Fruit fly (Drosophila melanogaster) S2 (cell line): Measurements from ENCODE around the gene CG43999.
A peak's percentile ranks its signal among the peaks of the same experiment; 100 is the strongest.

Experiments used
- CG8478 ChIP-seq: fragments of >200 bp; optimal IDR thresholded peaks from 2 replicates; lab custom pipeline; 2018
- CTCF ChIP-seq, 2 experiments: fragments of >200 bp; optimal IDR thresholded peaks; 2 replicates each; lab custom pipeline; 2018

CG43999 gene

DNA sequence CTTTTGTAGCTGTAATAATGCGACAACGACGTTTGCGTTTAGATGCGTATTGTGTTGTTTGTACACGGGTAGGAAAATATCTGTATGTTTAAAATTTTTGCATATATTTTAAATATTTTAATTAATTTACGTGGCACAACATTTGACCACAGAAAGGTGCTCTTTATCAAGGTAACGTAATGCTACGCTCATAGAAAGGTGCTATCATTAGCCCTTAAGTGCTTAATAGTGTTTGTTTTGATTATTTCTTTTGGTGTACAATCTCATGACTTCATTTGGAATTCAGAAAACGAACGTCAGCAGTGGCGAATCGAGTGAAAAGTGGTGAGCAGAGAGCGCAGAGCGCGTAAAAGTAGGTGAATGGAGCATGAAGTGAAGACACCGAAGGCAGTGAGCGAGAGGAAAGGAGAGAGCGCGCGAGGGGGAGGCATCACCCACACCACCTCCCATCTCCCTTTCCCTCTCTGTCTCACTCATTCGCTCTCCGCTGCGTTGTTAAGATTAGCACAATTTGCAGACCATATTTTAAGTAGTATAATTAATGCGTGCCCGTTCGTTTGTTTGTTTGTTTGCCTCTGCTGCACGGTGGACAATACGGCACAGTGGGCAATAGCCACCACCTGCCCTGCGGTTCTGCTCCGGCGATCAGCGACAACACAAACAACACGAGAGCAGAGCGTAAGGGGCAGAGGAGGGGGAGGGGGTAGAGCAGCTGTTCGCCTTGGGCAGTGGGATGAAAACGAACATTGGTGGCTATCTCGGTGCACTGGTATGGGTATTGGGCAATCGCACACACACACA lies 6.9 kb downstream of the CG43999 start:
- TF ChIP-seq CG8478 (lab: Kevin White, UChicago) (no peak), CTCF (optimal IDR thresholded peaks at IDR 0.05; lab: Kevin White, UChicago) (no peak)

DNA sequence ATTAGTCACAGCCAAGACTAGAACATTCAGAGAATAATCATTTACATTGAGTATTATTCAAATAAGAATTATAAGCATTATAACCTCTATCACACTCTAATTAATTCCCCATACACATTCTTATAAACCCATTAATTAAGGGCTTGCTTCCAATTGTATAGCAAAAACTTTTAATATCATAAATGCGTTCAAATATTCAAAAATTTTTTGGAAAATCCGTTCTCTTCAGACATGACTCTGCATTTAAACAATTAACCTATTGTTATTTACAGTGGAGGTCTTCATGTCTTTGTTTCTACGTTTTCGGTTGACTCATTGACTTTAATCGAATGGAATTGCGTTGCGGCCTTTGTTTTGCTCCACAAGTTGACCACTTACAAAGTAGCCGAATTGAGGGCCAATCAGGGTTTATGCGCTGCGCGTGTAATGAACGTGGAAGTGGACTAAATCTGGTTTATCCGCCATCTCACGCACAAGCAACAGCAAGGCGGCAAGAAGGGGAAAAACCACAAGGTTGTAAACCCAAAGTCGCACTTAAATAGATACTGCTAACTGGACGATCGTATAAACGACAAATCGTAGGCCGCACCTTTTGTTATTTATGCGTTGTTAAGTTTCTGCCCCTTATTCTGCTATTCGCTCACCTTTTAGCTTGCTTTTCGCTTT lies 7.8 kb downstream of the CG43999 start:
- TF ChIP-seq CTCF (optimal IDR thresholded peaks at IDR 0.05; lab: Kevin White, UChicago) = no peak

DNA sequence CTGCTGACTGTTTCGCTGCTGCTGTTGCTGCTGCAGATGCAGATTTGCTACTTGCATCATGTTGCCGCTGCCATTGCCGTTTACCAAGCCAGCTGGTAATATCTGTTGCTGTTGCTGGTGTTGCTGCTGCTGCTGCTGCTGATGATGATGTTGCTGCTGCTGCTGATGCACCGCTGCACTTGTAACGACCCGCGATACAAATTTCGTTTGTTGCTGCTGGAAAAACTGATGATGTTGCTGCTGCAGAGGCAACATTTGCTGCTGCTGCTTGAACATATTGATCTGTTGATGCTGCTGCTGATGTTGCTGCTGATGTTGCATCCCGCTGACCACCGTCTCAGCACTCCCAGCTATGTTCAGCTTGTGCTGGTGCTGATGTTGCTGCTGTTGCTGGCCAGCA lies 8.4 kb downstream of the CG43999 start:
- no peak for TF ChIP-seq CG8478 (lab: Kevin White, UChicago)
- no peak for TF ChIP-seq CTCF (optimal IDR thresholded peaks at IDR 0.05; lab: Kevin White, UChicago)

DNA sequence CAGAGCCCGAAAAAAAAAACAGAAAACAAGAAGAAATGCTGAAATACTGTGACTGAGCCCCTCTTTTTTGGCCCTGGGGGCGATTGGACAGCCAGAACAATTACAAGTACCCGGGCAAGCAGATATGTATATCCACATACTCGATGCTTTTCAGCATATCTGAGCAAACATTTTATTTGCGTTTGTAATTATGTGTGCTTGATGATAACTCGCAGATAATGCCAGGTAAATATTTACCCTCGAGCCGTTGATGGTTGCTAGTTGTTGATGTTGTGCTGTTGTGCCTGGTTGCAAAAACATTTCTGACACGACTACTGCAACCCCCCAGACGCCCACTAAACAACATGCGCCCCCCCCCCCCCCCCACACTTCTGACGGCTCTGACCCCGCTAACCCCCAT lies 9.4 kb downstream of the CG43999 start:
- TF ChIP-seq CTCF (optimal IDR thresholded peaks at IDR 0.05; lab: Kevin White, UChicago) (no peak), CG8478 (lab: Kevin White, UChicago) (no peak)

DNA sequence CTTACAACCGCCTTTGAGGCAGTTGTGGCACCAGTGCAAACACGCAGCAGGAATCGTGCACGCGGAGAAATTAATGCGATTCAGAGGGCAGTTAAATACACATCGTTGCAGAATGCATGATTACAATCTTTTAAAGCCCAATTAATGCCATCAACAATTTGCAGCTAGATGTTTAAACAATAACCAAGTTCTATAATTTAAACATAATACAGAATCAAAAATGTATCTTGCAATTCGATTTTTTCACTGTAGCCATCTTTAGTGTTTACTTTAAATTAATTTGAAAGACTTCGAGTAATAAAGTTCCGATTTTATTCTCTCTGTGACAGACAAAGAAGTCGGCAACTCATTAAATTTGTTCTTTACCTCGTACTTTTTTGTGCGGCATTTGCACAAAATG lies 12.8 kb downstream of the CG43999 start:
- no peak for TF ChIP-seq CTCF (optimal IDR thresholded peaks at IDR 0.05; lab: Kevin White, UChicago)
- no peak for TF ChIP-seq CG8478 (lab: Kevin White, UChicago)

DNA sequence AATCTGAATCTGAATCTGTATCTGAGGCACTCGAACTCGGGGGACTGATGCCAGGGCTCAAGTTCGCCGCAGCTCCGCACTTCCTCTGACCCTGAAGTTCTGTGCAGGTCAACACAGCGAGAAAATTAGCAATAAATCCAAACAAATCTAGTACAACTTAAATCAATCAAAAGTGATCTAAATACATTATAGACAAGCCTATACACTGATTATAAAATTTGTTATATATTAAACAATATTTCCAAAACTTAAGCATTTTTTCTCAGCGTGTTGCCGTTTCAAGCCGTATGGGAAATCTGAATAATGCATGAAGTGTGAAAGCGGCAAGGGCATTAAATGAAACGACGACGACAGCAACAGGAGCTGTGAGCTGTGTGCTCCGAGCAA lies 13.8 kb downstream of the CG43999 start:
- TF ChIP-seq CG8478 (lab: Kevin White, UChicago) = no peak
- TF ChIP-seq CTCF (optimal IDR thresholded peaks at IDR 0.05; lab: Kevin White, UChicago) = no peak

DNA sequence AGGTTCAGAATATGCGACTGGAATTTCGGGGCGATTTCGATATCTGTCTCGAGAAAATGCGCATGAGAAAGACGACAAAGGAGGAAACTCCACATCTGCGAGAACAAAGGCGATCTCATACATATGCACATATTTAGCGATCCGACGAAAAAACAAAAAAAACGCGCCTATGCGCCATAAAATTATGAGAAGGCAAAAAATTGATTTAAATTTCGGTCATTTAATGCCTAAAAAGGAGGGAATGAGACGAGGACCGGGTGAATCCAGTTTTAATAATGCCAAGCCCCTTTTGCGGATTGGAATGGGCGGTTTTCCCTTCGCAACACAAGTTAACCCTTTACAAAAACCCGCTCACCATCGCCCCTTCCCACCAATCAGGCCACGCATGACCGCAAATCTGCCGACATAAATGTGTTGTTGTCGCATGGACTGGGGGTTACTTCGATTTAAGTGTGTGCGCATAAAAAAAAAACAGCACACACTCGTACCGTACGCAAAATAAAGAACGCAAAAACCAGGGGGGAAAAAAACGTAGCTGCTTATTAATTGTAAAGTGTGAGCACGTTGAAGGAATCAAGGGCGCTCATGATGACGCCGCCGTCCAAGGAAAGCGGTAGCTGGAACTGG lies 14.3 kb downstream of the CG43999 start:
- TF ChIP-seq CG8478 (lab: Kevin White, UChicago) (no peak), CTCF (optimal IDR thresholded peaks at IDR 0.05; lab: Kevin White, UChicago) (no peak)

DNA sequence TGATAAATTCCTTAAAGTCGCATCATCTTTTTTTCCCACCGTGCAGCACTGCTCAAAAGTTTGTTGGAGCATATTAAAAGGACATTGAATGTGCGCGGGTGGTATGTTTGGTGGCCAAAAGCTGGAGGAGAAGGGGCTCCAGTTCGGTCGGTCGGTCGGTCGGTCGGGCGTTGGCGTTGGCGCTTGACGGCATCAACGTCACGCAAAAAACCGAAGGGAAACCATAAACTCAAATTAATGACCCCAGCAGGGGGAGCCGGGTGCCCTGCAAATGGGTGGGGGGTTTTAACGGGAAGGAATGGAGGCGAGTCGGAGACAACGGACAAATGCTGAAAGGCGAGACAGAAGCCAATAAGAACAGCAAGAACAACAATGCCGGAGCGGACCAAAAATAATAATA lies 16.5 kb downstream of the CG43999 start:
- no peak for TF ChIP-seq CTCF (optimal IDR thresholded peaks at IDR 0.05; lab: Kevin White, UChicago)
- no peak for TF ChIP-seq CG8478 (lab: Kevin White, UChicago)

DNA sequence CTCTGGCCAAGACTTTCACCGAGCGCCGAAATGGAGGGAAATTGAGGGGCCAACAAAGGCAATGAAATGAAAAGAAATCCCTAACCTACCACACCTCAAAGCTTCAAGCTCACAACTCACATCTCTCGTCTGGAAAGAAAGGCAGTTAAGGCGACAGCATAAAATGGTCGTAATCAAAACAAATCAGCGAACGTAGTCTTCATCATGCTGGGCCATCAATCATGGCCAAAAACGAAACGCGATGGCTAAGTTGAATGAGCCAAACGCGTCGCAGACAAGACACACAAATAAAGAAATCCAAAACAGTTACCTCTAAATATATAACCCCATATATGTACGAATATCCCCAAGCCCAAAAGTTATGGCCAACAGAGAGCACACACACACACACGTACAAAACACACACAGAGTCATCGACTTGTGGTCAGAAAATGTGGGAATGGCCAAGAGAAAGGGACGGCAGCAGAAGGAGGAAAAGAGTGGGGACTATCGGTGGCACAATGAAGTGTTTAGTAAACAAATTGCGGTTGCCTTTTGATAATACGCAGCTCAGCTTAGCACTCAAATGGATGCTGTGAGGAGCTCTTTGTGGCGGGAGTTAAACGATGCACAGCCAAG lies 17.6 kb downstream of the CG43999 start:
- TF ChIP-seq CTCF (optimal IDR thresholded peaks at IDR 0.05; lab: Kevin White, UChicago) = no peak
- no peak for TF ChIP-seq CG8478 (lab: Kevin White, UChicago)

DNA sequence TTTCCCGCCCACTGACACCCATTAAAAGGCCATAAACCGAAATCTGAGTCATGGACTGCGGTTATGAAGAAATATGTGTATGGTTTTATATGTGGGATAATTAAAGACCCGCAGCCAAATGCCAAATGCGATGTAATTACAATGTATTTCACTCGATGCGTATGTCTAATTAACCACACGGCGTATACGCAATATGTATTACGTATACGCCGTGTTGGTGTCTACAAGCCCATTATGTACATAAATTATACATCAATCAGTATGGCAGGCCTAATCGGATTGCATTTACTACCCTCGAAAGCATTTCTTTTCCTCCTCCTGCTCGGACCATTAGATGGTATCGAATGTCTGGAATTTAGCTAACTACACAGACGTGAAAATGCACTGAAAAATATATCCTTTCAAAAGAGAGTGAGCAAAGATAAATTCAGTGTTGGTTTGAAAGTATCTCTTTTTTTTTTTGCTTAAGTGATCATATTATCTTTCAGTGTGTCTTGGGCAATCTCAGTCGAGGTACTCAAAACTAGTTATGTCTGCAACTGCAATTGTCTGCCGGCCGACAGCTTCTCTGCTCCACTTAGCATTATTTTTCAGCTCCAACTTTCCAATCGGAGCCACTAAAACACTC lies 18.4 kb downstream of the CG43999 start:
- TF ChIP-seq CTCF (optimal IDR thresholded peaks at IDR 0.05; lab: Kevin White, UChicago) (no peak), CG8478 (lab: Kevin White, UChicago) (no peak)

DNA sequence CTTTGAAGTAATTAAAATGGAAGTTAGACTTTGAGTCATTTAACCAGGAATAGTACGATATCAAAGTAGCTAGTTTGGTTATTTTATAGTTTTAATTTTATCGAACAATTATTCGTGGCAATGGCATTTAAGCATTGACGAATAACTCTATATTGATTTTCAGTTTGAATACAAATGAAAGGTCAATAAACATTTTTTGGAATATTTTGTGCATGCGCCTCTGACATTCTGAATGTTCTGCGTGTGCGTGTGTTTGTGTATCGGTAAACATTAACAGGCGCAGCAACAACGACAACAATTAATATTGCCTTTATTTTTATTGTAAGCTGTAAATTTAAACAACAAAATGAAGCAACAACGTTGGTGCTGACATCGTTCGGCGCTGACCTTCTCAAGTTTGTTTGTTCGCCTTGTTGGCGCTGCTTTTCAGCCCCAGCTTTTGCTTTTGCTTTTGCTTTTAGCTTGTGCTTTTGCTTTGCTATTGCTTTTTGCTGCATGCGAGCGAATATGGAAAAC lies 19.4 kb downstream of the CG43999 start:
- TF ChIP-seq CTCF (optimal IDR thresholded peaks at IDR 0.05; lab: Kevin White, UChicago) = no peak
- no peak for TF ChIP-seq CG8478 (lab: Kevin White, UChicago)

DNA sequence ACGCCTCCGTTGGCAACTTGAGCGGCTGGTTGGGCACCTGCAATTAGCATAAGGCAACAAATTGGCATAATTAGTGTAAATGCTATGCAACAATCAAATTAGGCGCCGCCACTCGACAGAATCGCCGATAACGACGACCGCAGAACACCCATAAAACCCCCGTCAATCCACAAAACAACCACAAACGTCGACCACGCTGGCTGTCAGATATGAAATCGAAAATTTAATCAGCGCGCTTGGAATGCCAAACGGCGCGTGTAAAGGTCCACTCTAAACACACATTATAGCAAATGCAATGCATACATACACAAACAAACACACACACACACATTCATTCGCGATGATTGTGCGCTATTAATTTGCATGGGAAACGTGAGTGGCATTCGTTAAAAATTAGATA lies 25.4 kb downstream of the CG43999 start:
- no peak for TF ChIP-seq CG8478 (lab: Kevin White, UChicago)
- TF ChIP-seq CTCF (optimal IDR thresholded peaks at IDR 0.05; lab: Kevin White, UChicago) = no peak

DNA sequence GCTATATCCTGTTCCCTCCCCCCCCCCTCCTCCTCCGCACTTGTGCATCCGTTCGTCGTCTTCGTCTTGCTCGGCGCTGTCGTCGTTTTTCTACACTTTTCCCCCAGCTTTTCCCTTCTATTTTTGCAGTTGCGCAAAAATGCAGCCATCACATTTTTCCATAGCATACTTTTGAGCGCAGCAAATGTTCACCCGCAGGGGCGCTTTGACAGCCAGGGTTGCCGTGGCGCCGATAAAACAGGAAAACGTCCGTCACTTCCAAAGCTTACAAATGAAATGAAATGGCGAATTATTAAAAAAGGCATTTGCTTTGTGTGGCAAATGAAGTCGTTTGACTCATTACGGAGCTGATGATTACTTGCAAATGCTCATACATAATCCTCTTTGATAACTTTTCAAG lies 26.2 kb downstream of the CG43999 start:
- peak; percentile 8 to 22 for TF ChIP-seq CTCF (optimal IDR thresholded peaks at IDR 0.05; lab: Kevin White, UChicago)
- no peak for TF ChIP-seq CG8478 (lab: Kevin White, UChicago)

DNA sequence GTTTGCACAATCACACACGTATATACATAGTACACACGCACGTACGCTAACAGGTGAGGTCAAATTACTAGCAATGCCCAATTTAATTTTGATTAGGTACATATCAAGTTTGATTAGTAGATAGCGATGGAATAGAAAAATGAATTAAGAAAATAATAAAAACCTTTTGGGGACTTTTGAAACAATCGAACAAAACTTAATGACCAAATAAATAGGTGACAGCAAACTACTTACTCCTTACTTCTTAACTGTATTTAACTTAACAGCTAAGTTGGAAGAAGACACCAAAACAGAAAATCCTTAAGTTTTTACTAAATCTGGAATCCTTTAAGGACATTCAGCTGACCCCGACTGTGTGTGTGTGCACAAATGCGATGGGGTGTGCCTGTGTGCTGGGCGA lies 26.8 kb downstream of the CG43999 start:
- TF ChIP-seq CTCF (optimal IDR thresholded peaks at IDR 0.05; lab: Kevin White, UChicago) = no peak
- no peak for TF ChIP-seq CG8478 (lab: Kevin White, UChicago)
